Fruit fly (Drosophila melanogaster) whole organism, embryonic: ENCODE data around the gene Cdc23.

Experiments used
- Ada2b ChIP-seq: fragments of 200-800 bp; sonication (Bioruptor generic); IDR thresholded peaks from 2 replicates; pipeline ENCODE4 v1.3.6; 2022; ENCODE audit warnings: missing biosample characterization, missing genetic modification characterization
- Atf6 ChIP-seq: fragments of 200-800 bp; sonication (Bioruptor generic); IDR thresholded peaks from 2 replicates; pipeline ENCODE4 v1.3.6; 2022; ENCODE audit warnings: missing biosample characterization, missing genetic modification characterization
- CG11504 ChIP-seq: fragments of 200-800 bp; sonication (Bioruptor generic); optimal IDR thresholded peaks from 3 replicates; lab custom pipeline; 2019; ENCODE audit warnings: missing biosample characterization, mild to moderate bottlenecking, missing genetic modification characterization, moderate library complexity
- CG11695 ChIP-seq: fragments of 200-800 bp; sonication (Bioruptor generic); IDR thresholded peaks from 3 replicates; pipeline ENCODE4 v1.3.6; 2022; ENCODE audit warnings: missing biosample characterization, missing genetic modification characterization
- CG12299 ChIP-seq: fragments of 200-800 bp; sonication (Bioruptor generic); optimal IDR thresholded peaks from 2 replicates; lab custom pipeline; 2018; ENCODE audit warnings: missing biosample characterization, mild to moderate bottlenecking, missing genetic modification characterization
- CG12391 ChIP-seq: fragments of 200-800 bp; sonication (Bioruptor generic); optimal IDR thresholded peaks from 3 replicates; lab custom pipeline; 2018; ENCODE audit warnings: missing biosample characterization, mild to moderate bottlenecking, missing genetic modification characterization, moderate library complexity
- CG14441 ChIP-seq: fragments of 200-800 bp; sonication (Bioruptor generic); IDR thresholded peaks from 2 replicates; pipeline ENCODE4 v1.3.6; 2022; ENCODE audit warnings: missing biosample characterization, missing genetic modification characterization
- CG1603 ChIP-seq: fragments of 200-800 bp; sonication (Bioruptor generic); optimal IDR thresholded peaks from 2 replicates; lab custom pipeline; 2019; ENCODE audit warnings: missing biosample characterization, mild to moderate bottlenecking, missing genetic modification characterization, moderate library complexity
- CG17359 ChIP-seq: fragments of 200-800 bp; sonication (Bioruptor generic); optimal IDR thresholded peaks from 3 replicates; lab custom pipeline; 2018; ENCODE audit warnings: missing biosample characterization, mild to moderate bottlenecking, missing genetic modification characterization, moderate library complexity
- CG17361 ChIP-seq: fragments of 200-800 bp; sonication (Bioruptor generic); IDR thresholded peaks from 3 replicates; pipeline ENCODE4 v1.3.6; 2022; ENCODE audit warnings: missing biosample characterization, missing genetic modification characterization
- CG18476 ChIP-seq: fragments of 200-800 bp; sonication (Bioruptor generic); optimal IDR thresholded peaks from 2 replicates; lab custom pipeline; 2016; ENCODE audit warnings: missing biosample characterization, mild to moderate bottlenecking, missing genetic modification characterization
- CG4820 ChIP-seq: fragments of 200-800 bp; sonication (Bioruptor generic); optimal IDR thresholded peaks from 3 replicates; lab custom pipeline; 2016; ENCODE audit warnings: missing biosample characterization, missing genetic modification characterization
- CG5953 ChIP-seq: fragments of 200-800 bp; sonication (Bioruptor generic); IDR thresholded peaks from 2 replicates; pipeline ENCODE4 v1.3.6; 2022; ENCODE audit warnings: missing biosample characterization, missing genetic modification characterization
- CG6254 ChIP-seq: fragments of 200-800 bp; sonication (Bioruptor generic); optimal IDR thresholded peaks from 3 replicates; lab custom pipeline; 2017; ENCODE audit warnings: mild to moderate bottlenecking, missing biosample characterization, missing genetic modification reagents, missing genetic modification characterization
- CG7357 ChIP-seq: fragments of 200-800 bp; sonication (Bioruptor generic); IDR thresholded peaks from 3 replicates; pipeline ENCODE4 v1.3.6; 2022; ENCODE audit warnings: missing biosample characterization, missing genetic modification characterization
- CG8290 ChIP-seq, 3 experiments: fragments of 200-800 bp; sonication (Bioruptor generic); optimal IDR thresholded peaks; 2 replicates each; lab custom pipeline; 2016 to 2019; ENCODE audit warnings: missing biosample characterization in 3 of 3, missing genetic modification characterization in 3 of 3, mild to moderate bottlenecking in 2 of 3, moderate library complexity in 1 of 3
- D ChIP-seq, 2 experiments: fragments of 200-800 bp in 1 of 2; fragments of >200 bp in 1 of 2; sonication (Bioruptor generic) in 1 of 2; optimal IDR thresholded peaks; 2 replicates in 1 of 2; 3 replicates in 1 of 2; lab custom pipeline; 2017; ENCODE audit warnings: mild to moderate bottlenecking in 1 of 2, missing biosample characterization in 1 of 2, missing genetic modification characterization in 1 of 2, missing genetic modification reagents in 1 of 2
- Dref ChIP-seq: fragments of 200-800 bp; sonication (Bioruptor generic); IDR thresholded peaks from 2 replicates; pipeline ENCODE4 v1.3.6; 2022; ENCODE audit warnings: missing biosample characterization, missing genetic modification characterization
- Drgx ChIP-seq: fragments of 200-800 bp; sonication (Bioruptor generic); IDR thresholded peaks from 2 replicates; pipeline ENCODE4 v1.3.6; 2022; ENCODE audit warnings: missing biosample characterization, missing genetic modification characterization
- Ets65A ChIP-seq: fragments of 200-800 bp; sonication (Bioruptor generic); peaks from one replicate; lab custom pipeline; 2016; ENCODE audit warnings: missing biosample characterization, missing genetic modification characterization
- Gsc ChIP-seq: fragments of 200-800 bp; sonication (Bioruptor generic); IDR thresholded peaks from 2 replicates; pipeline ENCODE4 v1.3.6; 2022; ENCODE audit warnings: missing biosample characterization, missing genetic modification characterization
- H2.0 ChIP-seq: fragments of 200-800 bp; sonication (Bioruptor generic); IDR thresholded peaks from 2 replicates; pipeline ENCODE4 v1.3.6; 2022; ENCODE audit warnings: missing biosample characterization, missing genetic modification characterization
- Med ChIP-seq: fragments of 200-800 bp; sonication (Bioruptor generic); peaks from one replicate; lab custom pipeline; 2016; ENCODE audit warnings: missing biosample characterization, missing genetic modification characterization, mild to moderate bottlenecking, inconsistent platforms, moderate library complexity
- Nf-YA ChIP-seq: fragments of 200-800 bp; sonication (Bioruptor generic); IDR thresholded peaks from 2 replicates; pipeline ENCODE4 v1.3.6; 2022; ENCODE audit warnings: missing biosample characterization, missing genetic modification characterization
- Ptx1 ChIP-seq: fragments of 200-800 bp; sonication (Bioruptor generic); IDR thresholded peaks from 2 replicates; pipeline ENCODE4 v1.3.6; 2022; ENCODE audit warnings: missing biosample characterization, missing genetic modification characterization
- Sox100B ChIP-seq: fragments of 200-800 bp; sonication (Bioruptor generic); optimal IDR thresholded peaks from 3 replicates; lab custom pipeline; 2018; ENCODE audit warnings: missing biosample characterization, mild to moderate bottlenecking, missing genetic modification characterization
- Sox102F ChIP-seq: fragments of 200-800 bp; sonication (Bioruptor generic); optimal IDR thresholded peaks from 2 replicates; lab custom pipeline; 2018; ENCODE audit warnings: missing biosample characterization, mild to moderate bottlenecking, missing genetic modification characterization, moderate library complexity
- Xrp1 ChIP-seq: fragments of 200-800 bp; sonication (Bioruptor generic); IDR thresholded peaks from 2 replicates; pipeline ENCODE4 v1.3.6; 2022; ENCODE audit warnings: missing biosample characterization, missing genetic modification characterization
- bsh ChIP-seq, 2 experiments: fragments of 200-800 bp; sonication (Bioruptor generic); optimal IDR thresholded peaks; 2 replicates each; lab custom pipeline; 2017 to 2018; ENCODE audit warnings: mild to moderate bottlenecking in 2 of 2, missing biosample characterization in 2 of 2, missing genetic modification characterization in 2 of 2, moderate library complexity in 1 of 2
- cg ChIP-seq: fragments of 200-800 bp; sonication (Bioruptor generic); optimal IDR thresholded peaks from 3 replicates; lab custom pipeline; 2019; ENCODE audit warnings: missing biosample characterization, mild to moderate bottlenecking, missing genetic modification characterization, moderate library complexity
- chm ChIP-seq: fragments of 200-800 bp; sonication (Bioruptor generic); IDR thresholded peaks from 2 replicates; pipeline ENCODE4 v1.3.6; 2022; ENCODE audit warnings: missing biosample characterization, missing genetic modification characterization
- dysf ChIP-seq: fragments of 200-800 bp; sonication (Bioruptor generic); IDR thresholded peaks from 3 replicates; pipeline ENCODE4 v1.3.6; 2022; ENCODE audit warnings: missing biosample characterization, missing genetic modification characterization
- ftz-f1 ChIP-seq: fragments of 200-800 bp; sonication (Bioruptor generic); optimal IDR thresholded peaks from 2 replicates; lab custom pipeline; 2016; ENCODE audit warnings: missing biosample characterization, missing genetic modification characterization
- gem ChIP-seq: fragments of 200-800 bp; sonication (Bioruptor generic); optimal IDR thresholded peaks from 2 replicates; lab custom pipeline; 2019; ENCODE audit warnings: missing biosample characterization, mild to moderate bottlenecking, missing genetic modification characterization, moderate library complexity
- hth ChIP-seq: fragments of >200 bp; optimal IDR thresholded peaks from 2 replicates; lab custom pipeline; 2017; ENCODE audit warnings: inconsistent platforms
- lbe ChIP-seq: fragments of 200-800 bp; sonication (Bioruptor generic); optimal IDR thresholded peaks from 2 replicates; lab custom pipeline; 2016; ENCODE audit warnings: missing biosample characterization, mild to moderate bottlenecking, missing genetic modification characterization
- luna ChIP-seq: fragments of 200-800 bp; sonication (Bioruptor generic); optimal IDR thresholded peaks from 2 replicates; lab custom pipeline; 2016; ENCODE audit warnings: missing biosample characterization, missing genetic modification characterization
- pb ChIP-seq: fragments of 200-800 bp; sonication (Bioruptor generic); optimal IDR thresholded peaks from 3 replicates; lab custom pipeline; 2016; ENCODE audit warnings: missing biosample characterization, missing genetic modification characterization
- prd ChIP-seq, 3 experiments: fragments of >200 bp in 2 of 3; fragments of 200-800 bp in 1 of 3; sonication (Bioruptor generic) in 1 of 3; optimal IDR thresholded peaks in 2 of 3; IDR thresholded peaks in 1 of 3; 2 replicates in 2 of 3; 3 replicates in 1 of 3; pipeline versions ENCODE4 v1.3.6 to Lab custom; 2017 to 2022; ENCODE audit warnings: missing biosample characterization in 1 of 3, missing genetic modification characterization in 1 of 3
- rib ChIP-seq: fragments of 200-800 bp; sonication (Bioruptor generic); IDR thresholded peaks from 2 replicates; pipeline ENCODE4 v1.3.6; 2022; ENCODE audit warnings: missing biosample characterization, missing genetic modification characterization
- row ChIP-seq: fragments of 200-800 bp; sonication (Bioruptor generic); IDR thresholded peaks from 3 replicates; pipeline ENCODE4 v1.3.6; 2022; ENCODE audit warnings: missing biosample characterization, missing genetic modification characterization
- salm ChIP-seq: fragments of 200-800 bp; sonication (Bioruptor generic); optimal IDR thresholded peaks from 2 replicates; lab custom pipeline; 2018; ENCODE audit warnings: missing biosample characterization, mild to moderate bottlenecking, missing genetic modification characterization
- sens ChIP-seq: fragments of 200-800 bp; sonication (Bioruptor generic); peaks from one replicate; lab custom pipeline; 2016; ENCODE audit warnings: missing biosample characterization, missing genetic modification characterization
- shn ChIP-seq: fragments of 200-800 bp; sonication (Bioruptor generic); optimal IDR thresholded peaks from 3 replicates; lab custom pipeline; 2016; ENCODE audit warnings: missing biosample characterization, missing genetic modification characterization
- sisA ChIP-seq: fragments of 200-800 bp; sonication (Bioruptor generic); IDR thresholded peaks from 2 replicates; pipeline ENCODE4 v1.3.6; 2022; ENCODE audit warnings: missing biosample characterization, missing genetic modification characterization
- tgo ChIP-seq: fragments of 200-800 bp; sonication (Bioruptor generic); IDR thresholded peaks from 3 replicates; pipeline ENCODE4 v1.3.6; 2022; ENCODE audit warnings: missing biosample characterization, missing genetic modification characterization
- unpg ChIP-seq: fragments of 200-800 bp; sonication (Bioruptor generic); optimal IDR thresholded peaks from 3 replicates; lab custom pipeline; 2018; ENCODE audit warnings: missing biosample characterization, mild to moderate bottlenecking, missing genetic modification characterization, moderate library complexity
- wek ChIP-seq: fragments of 200-800 bp; sonication (Bioruptor generic); optimal IDR thresholded peaks from 3 replicates; lab custom pipeline; 2018; ENCODE audit warnings: missing biosample characterization, mild to moderate bottlenecking, missing genetic modification characterization, moderate library complexity

Gene Cdc23

DNA sequence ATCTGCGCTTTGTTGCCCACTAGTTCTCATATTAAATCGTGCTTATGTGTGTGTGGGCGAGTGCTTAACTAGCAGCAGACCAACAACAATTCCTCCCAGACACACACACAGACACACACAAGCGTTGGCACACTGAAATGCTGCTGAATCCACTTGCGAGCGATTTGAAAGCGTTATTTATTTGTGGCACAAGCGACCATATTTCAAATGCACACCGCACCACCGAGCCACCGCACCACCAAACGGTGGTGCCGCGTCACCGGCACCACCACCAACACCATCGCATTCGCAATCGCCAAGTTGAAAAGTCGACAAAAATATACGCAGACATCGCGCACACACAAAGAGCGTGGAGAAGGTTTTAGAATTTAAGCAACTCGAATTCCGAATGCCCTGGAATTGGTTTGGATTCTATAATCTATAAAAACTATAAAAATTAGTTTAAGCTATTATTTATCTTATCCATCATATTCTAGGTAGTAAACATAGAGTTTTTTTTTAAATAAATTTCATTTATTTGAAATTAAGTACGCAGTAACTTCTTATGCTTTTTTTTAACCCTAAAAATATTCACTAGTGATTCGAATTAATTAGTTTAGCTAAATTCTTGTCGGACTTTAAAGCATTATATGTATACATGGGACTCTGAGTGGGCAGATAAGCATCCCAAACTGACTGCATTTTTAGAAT, 19.6 kb downstream of the Cdc23 start (continued):
- no peak for TF ChIP-seq shn (GFP tag; lab: Kevin White, UChicago)
- no peak for TF ChIP-seq CG6254
- no peak for TF ChIP-seq Nf-YA (GFP tag; lab: Robert Waterston, UW)
- TF ChIP-seq pb (GFP tag; lab: Kevin White, UChicago) = no peak
- peak; percentile 45 for TF ChIP-seq CG12391
- TF ChIP-seq rib (GFP tag; lab: Robert Waterston, UW) = no peak
- TF ChIP-seq luna (GFP tag; lab: Kevin White, UChicago) = no peak
- TF ChIP-seq wek (GFP tag; lab: Kevin White, UChicago) = no peak
- no peak for TF ChIP-seq lbe (GFP tag; lab: Kevin White, UChicago)
- no peak for TF ChIP-seq salm (tag; lab: Kevin White, UChicago)
- no peak for TF ChIP-seq CG18476 (GFP tag; lab: Kevin White, UChicago)
- no peak for TF ChIP-seq Atf6 (GFP tag; lab: Robert Waterston, UW)
- TF ChIP-seq Sox100B (GFP tag; lab: Kevin White, UChicago) = peak; percentile 12
- no peak for TF ChIP-seq hth (lab: Kevin White, UChicago)

DNA sequence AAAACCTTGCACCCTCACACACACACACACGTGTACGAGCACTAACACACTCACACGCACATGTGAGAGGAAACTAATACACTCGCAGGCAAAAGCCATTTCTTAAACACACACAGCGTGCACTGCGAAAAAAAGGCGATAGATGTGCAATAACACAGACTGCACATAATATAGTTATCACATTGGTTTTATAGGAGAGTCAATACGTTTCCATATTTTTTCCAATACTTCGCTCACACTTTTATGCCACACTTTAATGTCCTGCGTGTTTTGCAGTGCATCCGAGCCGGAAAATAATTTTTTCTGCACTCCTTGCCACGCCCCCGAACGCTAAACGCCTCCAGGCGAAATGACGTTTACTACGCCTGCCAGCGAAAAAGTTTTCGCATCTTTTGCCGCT, 20.6 kb downstream of the Cdc23 start:
- peak; percentile 40 for TF ChIP-seq Ets65A
- peak; percentile 33 for TF ChIP-seq gem
- TF ChIP-seq CG5953 = 0 out of 2 replicates have a peak, but pooled peaks have one; percentile 18
- TF ChIP-seq prd (optimal IDR thresholded peaks at IDR 0.05; lab: Kevin White, UChicago) = no peak
- peak; percentile 45; the same call in 1 of the 3 replicates for TF ChIP-seq prd (GFP tag; IDR thresholded peaks at IDR 0.05; lab: Robert Waterston, UW)
- TF ChIP-seq CG11695 (GFP tag; lab: Robert Waterston, UW) = no peak
- peak; percentile 1 for TF ChIP-seq unpg (GFP tag; lab: Kevin White, UChicago)
- peak; percentile 41; the same call in 1 of the 3 replicates for TF ChIP-seq dysf (GFP tag; lab: Robert Waterston, UW)
- 0 out of 2 replicates have a peak, but pooled peaks have one; percentile 28 for TF ChIP-seq Ptx1 (GFP tag; lab: Robert Waterston, UW)
- peak; percentile 13 for TF ChIP-seq Sox102F (GFP tag; lab: Kevin White, UChicago)
- peak; percentile 29 for TF ChIP-seq Med (GFP tag; lab: Kevin White, UChicago)
- no peak for TF ChIP-seq CG4820 (GFP tag; lab: Kevin White, UChicago)
- peak; percentile 26 for TF ChIP-seq CG1603 (tag; lab: Kevin White, UChicago)
- TF ChIP-seq bsh (GFP tag; optimal IDR thresholded peaks at IDR 0.05; lab: Kevin White, UChicago) = peak in 1 of 2 experiments; percentile 3
- peak; percentile 38; the same call in 1 of the 2 replicates for TF ChIP-seq sisA (GFP tag; lab: Robert Waterston, UW)
- TF ChIP-seq Ada2b = 0 out of 2 replicates have a peak, but pooled peaks have one; percentile 15
- TF ChIP-seq H2.0 (GFP tag; lab: Robert Waterston, UW) = 0 out of 2 replicates have a peak, but pooled peaks have one; percentile 6
- peak; percentile 59 for TF ChIP-seq Drgx
- TF ChIP-seq CG12299 (tag; lab: Kevin White, UChicago) = no peak
- TF ChIP-seq chm (GFP tag; lab: Robert Waterston, UW) = no peak
- peak; percentile 18; the same call in 1 of the 3 replicates for TF ChIP-seq row
- peak; percentile 9 for TF ChIP-seq cg (GFP tag; lab: Kevin White, UChicago)
- TF ChIP-seq CG17361 (GFP tag; lab: Robert Waterston, UW) = no peak
- no peak for TF ChIP-seq CG8290 (GFP tag; optimal IDR thresholded peaks at IDR 0.05; lab: Kevin White, UChicago)
- TF ChIP-seq CG8290 (tag; optimal IDR thresholded peaks at IDR 0.05; lab: Kevin White, UChicago) = peak in 1 of 2 experiments; percentile 4
- TF ChIP-seq CG11504 (tag; lab: Kevin White, UChicago) = peak; percentile 12
- TF ChIP-seq ftz-f1 = no peak
- TF ChIP-seq Gsc = 0 out of 2 replicates have a peak, but pooled peaks have one; percentile 17
- TF ChIP-seq Dref (GFP tag; lab: Robert Waterston, UW) = no peak
- no peak for TF ChIP-seq D (optimal IDR thresholded peaks at IDR 0.05; lab: Kevin White, UChicago)
- TF ChIP-seq D (GFP tag; optimal IDR thresholded peaks at IDR 0.05; lab: Kevin White, UChicago) = no peak
- TF ChIP-seq CG14441 = 0 out of 2 replicates have a peak, but pooled peaks have one; percentile 29
- no peak for TF ChIP-seq CG7357 (GFP tag; lab: Robert Waterston, UW)
- TF ChIP-seq sens (GFP tag; lab: Kevin White, UChicago) = peak; percentile 28
- TF ChIP-seq Xrp1 = 0 out of 2 replicates have a peak, but pooled peaks have one; percentile 13
- 0 out of 3 replicates have a peak, but pooled peaks have one; percentile 17 for TF ChIP-seq tgo (GFP tag; lab: Robert Waterston, UW)
- peak; percentile 12 for TF ChIP-seq CG17359 (tag; lab: Kevin White, UChicago)
